Worm (Caenorhabditis elegans) whole organism, L4/young adult: ENCODE results near the gene nhr-253.

Experiments
- W03F9.2 ChIP-seq: fragments of 150-350 bp; optimal IDR thresholded peaks from 2 replicates; lab custom pipeline; 2014; ENCODE audit warnings: missing biosample characterization, missing genetic modification characterization
- him-1 ChIP-seq: sonication (generic microtip); optimal IDR thresholded peaks from 2 replicates; lab custom pipeline; 2016; ENCODE audit warnings: missing genotype, missing genetic modification reagents, missing genetic modification characterization, missing compliant biosample characterization

DNA sequence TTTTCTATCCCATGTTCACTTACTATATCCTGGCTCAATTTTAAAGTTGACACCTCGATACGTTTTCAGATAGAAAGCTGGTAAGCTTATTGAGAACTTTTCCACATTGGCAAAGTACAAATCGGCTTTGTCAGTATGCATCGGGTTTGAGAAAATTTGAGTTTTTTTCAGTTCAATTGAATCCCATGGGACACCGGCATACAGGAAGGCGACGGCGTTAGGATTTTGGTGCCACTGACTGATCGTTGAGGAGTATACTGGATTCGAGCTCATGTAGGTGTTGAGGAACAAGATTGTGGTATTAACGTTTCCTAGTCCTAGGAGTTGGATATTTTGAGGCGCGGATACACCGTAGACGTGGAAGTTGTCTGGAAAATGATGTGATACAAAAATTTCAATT lies 16.4 kb downstream of the nhr-253 start:
- TF ChIP-seq him-1 (tag; lab: Kevin White, UChicago) (no peak), W03F9.2 (tag; lab: Kevin White, UChicago) (no peak)
